Fruit fly (Drosophila melanogaster) whole organism, embryonic: Measurements from ENCODE around the gene CG6843.

ENCODE experiments used
- Blimp-1 ChIP-seq: fragments of 200-800 bp; sonication (Bioruptor generic); optimal IDR thresholded peaks from 3 replicates; lab custom pipeline; 2018; ENCODE audit warnings: missing biosample characterization, missing genetic modification characterization, mild to moderate bottlenecking, moderate library complexity, missing genetic modification reagents
- CG11696 ChIP-seq: fragments of 200-800 bp; sonication (Bioruptor generic); IDR thresholded peaks from 2 replicates; pipeline ENCODE4 v1.3.6; 2022; ENCODE audit warnings: missing biosample characterization, missing genetic modification characterization
- CG12769 ChIP-seq: fragments of 200-800 bp; sonication (Bioruptor generic); optimal IDR thresholded peaks from 2 replicates; lab custom pipeline; 2019; ENCODE audit warnings: missing biosample characterization, mild to moderate bottlenecking, missing genetic modification characterization, moderate library complexity
- CG14667 ChIP-seq: fragments of 200-800 bp; sonication (Bioruptor generic); IDR thresholded peaks from 2 replicates; pipeline ENCODE4 v1.3.6; 2022; ENCODE audit warnings: missing biosample characterization, missing genetic modification characterization
- CG15601 ChIP-seq: fragments of 200-800 bp; sonication (Bioruptor generic); optimal IDR thresholded peaks from 3 replicates; lab custom pipeline; 2019; ENCODE audit warnings: missing biosample characterization, mild to moderate bottlenecking, missing genetic modification characterization, moderate library complexity
- CG17568 ChIP-seq: fragments of 200-800 bp; sonication (Bioruptor generic); optimal IDR thresholded peaks from 2 replicates; lab custom pipeline; 2018; ENCODE audit warnings: missing biosample characterization, mild to moderate bottlenecking, missing genetic modification characterization, moderate library complexity
- CG31365 ChIP-seq: fragments of 200-800 bp; sonication (Bioruptor generic); optimal IDR thresholded peaks from 2 replicates; lab custom pipeline; 2018; ENCODE audit warnings: missing biosample characterization, mild to moderate bottlenecking, missing genetic modification characterization
- CG31388 ChIP-seq: fragments of 200-800 bp; sonication (Bioruptor generic); optimal IDR thresholded peaks from 2 replicates; lab custom pipeline; 2016; ENCODE audit warnings: missing biosample characterization, missing genetic modification characterization
- CG32532 ChIP-seq: fragments of 200-800 bp; sonication (Bioruptor generic); IDR thresholded peaks from 2 replicates; pipeline ENCODE4 v1.3.6; 2022; ENCODE audit warnings: missing biosample characterization, missing genetic modification characterization
- CG34422 ChIP-seq: fragments of 200-800 bp; sonication (Bioruptor generic); IDR thresholded peaks from 3 replicates; pipeline ENCODE4 v1.3.6; 2022; ENCODE audit warnings: missing biosample characterization, missing genetic modification characterization
- CG5180 ChIP-seq: fragments of 200-800 bp; sonication (Bioruptor generic); optimal IDR thresholded peaks from 3 replicates; lab custom pipeline; 2017; ENCODE audit warnings: missing biosample characterization, missing genetic modification characterization, mild to moderate bottlenecking, moderate library complexity, missing genetic modification reagents
- CG6272 ChIP-seq: fragments of 200-800 bp; sonication (Bioruptor generic); IDR thresholded peaks from 2 replicates; pipeline ENCODE4 v1.3.6; 2022; ENCODE audit warnings: missing biosample characterization, missing genetic modification characterization
- CG8359 ChIP-seq: fragments of 200-800 bp; sonication (Bioruptor generic); optimal IDR thresholded peaks from 2 replicates; lab custom pipeline; 2017; ENCODE audit warnings: missing biosample characterization, mild to moderate bottlenecking, missing genetic modification characterization, borderline replicate concordance
- Fer2 ChIP-seq: fragments of 200-800 bp; sonication (Bioruptor generic); optimal IDR thresholded peaks from 2 replicates; lab custom pipeline; 2018; ENCODE audit warnings: missing biosample characterization, mild to moderate bottlenecking, missing genetic modification characterization, moderate library complexity
- HLH3B ChIP-seq: fragments of 200-800 bp; sonication (Bioruptor generic); IDR thresholded peaks from 2 replicates; pipeline ENCODE4 v1.3.6; 2022; ENCODE audit warnings: missing biosample characterization, missing genetic modification characterization
- NC2α ChIP-seq: fragments of 200-800 bp; sonication (Bioruptor generic); optimal IDR thresholded peaks from 2 replicates; lab custom pipeline; 2016; ENCODE audit warnings: missing biosample characterization, missing genetic modification characterization
- Nf-YA ChIP-seq: fragments of 200-800 bp; sonication (Bioruptor generic); IDR thresholded peaks from 2 replicates; pipeline ENCODE4 v1.3.6; 2022; ENCODE audit warnings: missing biosample characterization, missing genetic modification characterization
- Spps ChIP-seq: fragments of 200-800 bp; sonication (Bioruptor generic); optimal IDR thresholded peaks from 2 replicates; lab custom pipeline; 2018; ENCODE audit warnings: missing biosample characterization, mild to moderate bottlenecking, missing genetic modification characterization
- Usf ChIP-seq: fragments of 200-800 bp; sonication (Bioruptor generic); optimal IDR thresholded peaks from 2 replicates; lab custom pipeline; 2017; ENCODE audit warnings: missing genotype, missing biosample characterization, missing genetic modification characterization
- YL-1 ChIP-seq: fragments of 200-800 bp; sonication (Bioruptor generic); optimal IDR thresholded peaks from 3 replicates; lab custom pipeline; 2017; ENCODE audit warnings: missing biosample characterization, mild to moderate bottlenecking, missing genetic modification characterization
- abd-A ChIP-seq: fragments of 200-800 bp; sonication (Bioruptor generic); optimal IDR thresholded peaks from 3 replicates; lab custom pipeline; 2019; ENCODE audit warnings: missing biosample characterization, mild to moderate bottlenecking, missing genetic modification characterization, moderate library complexity
- ap ChIP-seq: fragments of 200-800 bp; sonication (Bioruptor generic); IDR thresholded peaks from 2 replicates; pipeline ENCODE4 v1.3.6; 2022; ENCODE audit warnings: missing biosample characterization, missing genetic modification characterization
- ase ChIP-seq: fragments of 200-800 bp; sonication (Bioruptor generic); IDR thresholded peaks from 3 replicates; pipeline ENCODE4 v1.3.6; 2022; ENCODE audit warnings: missing biosample characterization, missing genetic modification characterization
- cwo ChIP-seq: fragments of 200-800 bp; sonication (Bioruptor generic); optimal IDR thresholded peaks from 3 replicates; lab custom pipeline; 2017; ENCODE audit warnings: missing biosample characterization, missing genetic modification characterization, mild to moderate bottlenecking, moderate library complexity, missing genetic modification reagents
- dmrt11E ChIP-seq: fragments of 200-800 bp; sonication (Bioruptor generic); optimal IDR thresholded peaks from 3 replicates; lab custom pipeline; 2018; ENCODE audit warnings: missing biosample characterization, mild to moderate bottlenecking, missing genetic modification characterization, moderate library complexity
- ems ChIP-seq: fragments of 200-800 bp; sonication (Bioruptor generic); optimal IDR thresholded peaks from 3 replicates; lab custom pipeline; 2016; ENCODE audit warnings: missing biosample characterization, missing genetic modification characterization
- en ChIP-seq: fragments of 200-800 bp; sonication (Bioruptor generic); optimal IDR thresholded peaks from 2 replicates; lab custom pipeline; 2016; ENCODE audit warnings: missing biosample characterization, missing genetic modification characterization
- esg ChIP-seq: fragments of 200-800 bp; sonication (Bioruptor generic); conservative IDR thresholded peaks from 2 replicates; pipeline ENCODE4 v1.3.6; 2022; ENCODE audit warnings: missing biosample characterization, missing genetic modification characterization
- eve ChIP-seq, 2 experiments: fragments of >200 bp; optimal IDR thresholded peaks; 2 replicates each; lab custom pipeline; 2017; ENCODE audit warnings: missing biosample characterization in 2 of 2, missing genetic modification characterization in 2 of 2
- exex ChIP-seq: fragments of 200-800 bp; sonication (Bioruptor generic); optimal IDR thresholded peaks from 4 replicates; lab custom pipeline; 2018; ENCODE audit warnings: missing biosample characterization, mild to moderate bottlenecking, missing genetic modification characterization, moderate library complexity
- fd102C ChIP-seq: fragments of 200-800 bp; sonication (Bioruptor generic); optimal IDR thresholded peaks from 2 replicates; lab custom pipeline; 2018; ENCODE audit warnings: missing biosample characterization, mild to moderate bottlenecking, missing genetic modification characterization, moderate library complexity
- ftz-f1 ChIP-seq: fragments of 200-800 bp; sonication (Bioruptor generic); optimal IDR thresholded peaks from 2 replicates; lab custom pipeline; 2016; ENCODE audit warnings: missing biosample characterization, missing genetic modification characterization
- ken ChIP-seq: fragments of 200-800 bp; sonication (Bioruptor generic); IDR thresholded peaks from 3 replicates; pipeline ENCODE4 v1.3.6; 2022; ENCODE audit warnings: missing biosample characterization, missing genetic modification characterization
- knrl ChIP-seq: fragments of 200-800 bp; sonication (Bioruptor generic); IDR thresholded peaks from 3 replicates; pipeline ENCODE4 v1.3.6; 2022; ENCODE audit warnings: missing biosample characterization, missing genetic modification characterization; ENCODE audit not compliant: partially characterized antibody
- nau ChIP-seq: fragments of 200-800 bp; sonication (Bioruptor generic); optimal IDR thresholded peaks from 3 replicates; lab custom pipeline; 2017; ENCODE audit warnings: missing biosample characterization, mild to moderate bottlenecking, missing genetic modification characterization, missing genetic modification reagents
- pan ChIP-seq, 4 experiments: fragments of >200 bp in 3 of 4; fragments of 200-800 bp in 1 of 4; sonication (Bioruptor generic) in 1 of 4; optimal IDR thresholded peaks in 3 of 4; IDR thresholded peaks in 1 of 4; 2 replicates each; pipeline versions ENCODE4 v1.3.6 to Lab custom; 2017 to 2022; ENCODE audit warnings: missing biosample characterization in 2 of 4, missing genetic modification characterization in 2 of 4, mixed read lengths in 1 of 4
- pita ChIP-seq: fragments of 200-800 bp; sonication (Bioruptor generic); optimal IDR thresholded peaks from 2 replicates; lab custom pipeline; 2017; ENCODE audit warnings: missing biosample characterization, mild to moderate bottlenecking, missing genetic modification characterization
- prd ChIP-seq, 3 experiments: fragments of >200 bp in 2 of 3; fragments of 200-800 bp in 1 of 3; sonication (Bioruptor generic) in 1 of 3; optimal IDR thresholded peaks in 2 of 3; IDR thresholded peaks in 1 of 3; 2 replicates in 2 of 3; 3 replicates in 1 of 3; pipeline versions ENCODE4 v1.3.6 to Lab custom; 2017 to 2022; ENCODE audit warnings: missing biosample characterization in 1 of 3, missing genetic modification characterization in 1 of 3
- schlank ChIP-seq: fragments of 200-800 bp; sonication (Bioruptor generic); optimal IDR thresholded peaks from 2 replicates; lab custom pipeline; 2018; ENCODE audit warnings: missing biosample characterization, mild to moderate bottlenecking, missing genetic modification characterization
- slou ChIP-seq: fragments of 200-800 bp; sonication (Bioruptor generic); optimal IDR thresholded peaks from 3 replicates; lab custom pipeline; 2016; ENCODE audit warnings: missing biosample characterization, missing genetic modification characterization
- sqz ChIP-seq: fragments of 200-800 bp; sonication (Bioruptor generic); optimal IDR thresholded peaks from 3 replicates; lab custom pipeline; 2018; ENCODE audit warnings: missing biosample characterization, mild to moderate bottlenecking, missing genetic modification characterization
- sug ChIP-seq: fragments of 200-800 bp; optimal IDR thresholded peaks from 2 replicates; lab custom pipeline; 2019; ENCODE audit warnings: missing biosample characterization, mild to moderate bottlenecking, missing genetic modification characterization, moderate library complexity
- tna ChIP-seq: fragments of 200-800 bp; sonication (Bioruptor generic); IDR thresholded peaks from 2 replicates; pipeline ENCODE4 v1.3.6; 2022; ENCODE audit warnings: missing biosample characterization, missing genetic modification characterization; ENCODE audit not compliant: partially characterized antibody
- toy ChIP-seq: fragments of 200-800 bp; sonication (Bioruptor generic); IDR thresholded peaks from 2 replicates; pipeline ENCODE4 v1.3.6; 2022; ENCODE audit warnings: missing biosample characterization, missing genetic modification characterization
- trem ChIP-seq: fragments of 200-800 bp; optimal IDR thresholded peaks from 3 replicates; lab custom pipeline; 2019; ENCODE audit warnings: missing biosample characterization, mild to moderate bottlenecking, missing genetic modification characterization, moderate library complexity
- trh ChIP-seq: fragments of 200-800 bp; sonication (Bioruptor generic); optimal IDR thresholded peaks from 2 replicates; lab custom pipeline; 2016; ENCODE audit warnings: missing biosample characterization, missing genetic modification characterization
- tup ChIP-seq: fragments of 200-800 bp; sonication (Bioruptor generic); optimal IDR thresholded peaks from 2 replicates; lab custom pipeline; 2016; ENCODE audit warnings: missing biosample characterization, mild to moderate bottlenecking, missing genetic modification characterization, moderate library complexity
- wdn ChIP-seq: fragments of 200-800 bp; sonication (Bioruptor generic); IDR thresholded peaks from 2 replicates; pipeline ENCODE4 v1.3.6; 2022; ENCODE audit warnings: missing biosample characterization, missing genetic modification characterization
- zfh2 ChIP-seq: fragments of 200-800 bp; sonication (Bioruptor generic); optimal IDR thresholded peaks from 2 replicates; lab custom pipeline; 2016; ENCODE audit warnings: missing biosample characterization, missing genetic modification characterization

Gene CG6843

dm6 chr3L:18867521-18867920, 33.9 kb upstream of the CG6843 start, which contains the start of gene Dysb (continued):
- no peak for TF ChIP-seq prd (optimal IDR thresholded peaks at IDR 0.05; lab: Kevin White, UChicago)
- peak; percentile 89 for TF ChIP-seq prd (GFP tag; IDR thresholded peaks at IDR 0.05; lab: Robert Waterston, UW)
- no peak; the same call in 1 of the 2 replicates for TF ChIP-seq CG14667 (GFP tag; lab: Robert Waterston, UW)
- TF ChIP-seq ems (GFP tag; lab: Kevin White, UChicago): peak; percentile 62
- TF ChIP-seq trem: peak; percentile 72
- peak; percentile 41 for TF ChIP-seq fd102C
- TF ChIP-seq ase (GFP tag; lab: Robert Waterston, UW): peak; percentile 80; the same call in 2 of the 3 replicates
- peak; percentile 82 for TF ChIP-seq sqz (GFP tag; lab: Kevin White, UChicago)
- TF ChIP-seq exex (tag; lab: Kevin White, UChicago): peak; percentile 57
- TF ChIP-seq schlank (tag; lab: Kevin White, UChicago): peak; percentile 70
- TF ChIP-seq CG17568 (GFP tag; lab: Kevin White, UChicago): peak; percentile 86
- TF ChIP-seq CG12769: peak; percentile 69
- TF ChIP-seq en (GFP tag; lab: Kevin White, UChicago): no peak
- peak; percentile 85 for TF ChIP-seq cwo (GFP tag; lab: Kevin White, UChicago)
- peak; percentile 90 for TF ChIP-seq HLH3B
- TF ChIP-seq CG8359 (GFP tag; lab: Kevin White, UChicago): peak; percentile 14
- TF ChIP-seq pan (optimal IDR thresholded peaks at IDR 0.05; lab: Kevin White, UChicago): no peak
- TF ChIP-seq pan (GFP tag; optimal IDR thresholded peaks at IDR 0.05 in 1 of 2, IDR thresholded peaks at IDR 0.05 in 1 of 2): peak in 1 of 2 experiments; percentile 93
- TF ChIP-seq trh (GFP tag; lab: Kevin White, UChicago): peak; percentile 17
- peak; percentile 97 for TF ChIP-seq CG32532 (GFP tag; lab: Robert Waterston, UW)
- TF ChIP-seq eve (GFP tag; optimal IDR thresholded peaks at IDR 0.05; lab: Kevin White, UChicago): no peak
- peak; percentile 68 for TF ChIP-seq Spps (tag; lab: Kevin White, UChicago)
- peak; percentile 74 for TF ChIP-seq CG5180 (GFP tag; lab: Kevin White, UChicago)
- TF ChIP-seq YL-1 (GFP tag; lab: Kevin White, UChicago): peak; percentile 66
- TF ChIP-seq dmrt11E (tag; lab: Kevin White, UChicago): peak; percentile 86
- peak; percentile 88 for TF ChIP-seq Blimp-1 (GFP tag; lab: Kevin White, UChicago)
- TF ChIP-seq CG31388 (GFP tag; lab: Kevin White, UChicago): peak; percentile 15
- peak; percentile 64; the same call in 1 of the 2 replicates for TF ChIP-seq CG6272 (GFP tag; lab: Robert Waterston, UW)
- TF ChIP-seq toy (GFP tag; lab: Robert Waterston, UW): peak; percentile 77; the same call in 1 of the 2 replicates
- peak; percentile 91 for TF ChIP-seq CG11696 (GFP tag; lab: Robert Waterston, UW)
- TF ChIP-seq CG34422 (GFP tag; lab: Robert Waterston, UW): peak; percentile 89
- TF ChIP-seq ken (GFP tag; lab: Robert Waterston, UW): peak; percentile 77; the same call in 1 of the 3 replicates
- TF ChIP-seq Nf-YA (GFP tag; lab: Robert Waterston, UW): peak; percentile 54; the same call in 1 of the 2 replicates
- peak; percentile 84 for TF ChIP-seq esg
- no peak for TF ChIP-seq tna (GFP tag; lab: Robert Waterston, UW)
- TF ChIP-seq pita: no peak
- TF ChIP-seq ftz-f1: peak; percentile 49
- TF ChIP-seq CG31365: peak; percentile 60
- peak; percentile 32 for TF ChIP-seq abd-A (tag; lab: Kevin White, UChicago)
- TF ChIP-seq slou: peak; percentile 21
- TF ChIP-seq Fer2 (tag; lab: Kevin White, UChicago): peak; percentile 72
- peak; percentile 53 for TF ChIP-seq tup
- peak; percentile 86 for TF ChIP-seq CG15601 (tag; lab: Kevin White, UChicago)
- TF ChIP-seq nau: peak; percentile 76
- peak; percentile 82 for TF ChIP-seq ap (GFP tag; lab: Robert Waterston, UW)
- TF ChIP-seq zfh2 (GFP tag; lab: Kevin White, UChicago): peak; percentile 61
- no peak for TF ChIP-seq knrl
- TF ChIP-seq wdn (GFP tag; lab: Robert Waterston, UW): peak; percentile 79
- TF ChIP-seq sug (tag; lab: Kevin White, UChicago): peak; percentile 68
- no peak for TF ChIP-seq NC2α (GFP tag; lab: Kevin White, UChicago)
- peak; percentile 61 for TF ChIP-seq Usf
